Fruit fly (Drosophila melanogaster) Kc167 (cell line): ENCODE measurements around the gene Est-P.

Source experiments
- Myc ChIP-seq: fragments of >200 bp; optimal IDR thresholded peaks from 2 replicates; lab custom pipeline; 2017; ENCODE audit warnings: missing external identifiers
- Sin3A ChIP-seq: fragments of >200 bp; optimal IDR thresholded peaks from 2 replicates; lab custom pipeline; 2018; ENCODE audit warnings: missing external identifiers
- h ChIP-seq: fragments of >200 bp; optimal IDR thresholded peaks from 3 replicates; lab custom pipeline; 2018; ENCODE audit warnings: missing external identifiers
- insv ChIP-seq: fragments of >200 bp; optimal IDR thresholded peaks from 3 replicates; lab custom pipeline; 2018; ENCODE audit warnings: missing external identifiers
- psq ChIP-seq: fragments of >200 bp; optimal IDR thresholded peaks from 2 replicates; lab custom pipeline; 2017; ENCODE audit warnings: missing external identifiers
- ttk ChIP-seq: sonication (Bioruptor generic); optimal IDR thresholded peaks from 2 replicates; lab custom pipeline; 2017; ENCODE audit warnings: missing external identifiers

Gene Est-P

DNA sequence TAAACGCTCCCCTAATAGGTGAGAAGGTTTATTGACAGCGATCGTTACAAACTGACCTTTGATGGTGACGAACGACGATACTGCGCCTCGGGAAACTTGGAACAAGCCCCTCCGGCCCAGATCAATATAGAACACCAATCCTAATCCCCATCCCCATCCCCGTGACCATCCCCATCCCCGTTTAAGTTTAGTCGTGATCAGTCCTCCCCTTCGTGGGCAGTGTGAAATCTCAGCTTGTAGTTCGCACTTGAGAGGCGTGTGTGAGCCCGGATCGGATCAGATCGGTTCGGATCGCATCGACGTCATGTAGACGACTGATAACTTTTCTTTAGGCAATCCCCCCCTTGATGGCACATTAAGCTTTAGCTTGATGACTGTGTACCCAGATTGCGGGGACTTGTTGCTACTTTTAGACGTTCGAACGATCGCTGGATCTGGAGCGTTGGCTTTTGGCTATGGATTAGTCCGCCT lies 5.9 kb upstream of the Est-P start, which contains the start of gene Miox:
Gene Miox, plus strand, starts transcription at position 421 of the 471 bp plus-strand sequence.
- no peak for TF ChIP-seq Myc (lab: Kevin White, UChicago)

DNA sequence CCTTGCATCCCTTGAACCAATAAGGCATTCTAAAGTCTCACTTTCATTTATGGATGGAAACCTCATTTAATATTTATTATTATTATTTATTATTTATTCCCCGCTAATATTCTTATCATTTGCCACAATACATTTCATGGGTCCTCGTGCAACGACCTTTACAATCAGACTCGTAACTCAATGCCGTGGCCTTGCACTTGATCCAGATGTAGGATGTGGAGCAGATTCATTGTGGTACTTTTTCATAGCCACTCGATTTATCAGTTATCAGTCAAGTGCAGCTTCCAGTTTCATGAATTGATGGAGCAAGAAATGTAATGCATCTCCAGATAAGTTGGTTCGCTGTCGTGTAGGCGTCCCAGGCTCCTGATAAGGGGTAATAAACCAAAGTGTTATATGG lies 5.2 kb upstream of the Est-P start:
- no peak for TF ChIP-seq psq (lab: Kevin White, UChicago)
- no peak for TF ChIP-seq ttk
- no peak for TF ChIP-seq Sin3A (lab: Kevin White, UChicago)
- TF ChIP-seq h, result no peak
- no peak for TF ChIP-seq insv (lab: Kevin White, UChicago)
- TF ChIP-seq Myc (lab: Kevin White, UChicago), result no peak

DNA sequence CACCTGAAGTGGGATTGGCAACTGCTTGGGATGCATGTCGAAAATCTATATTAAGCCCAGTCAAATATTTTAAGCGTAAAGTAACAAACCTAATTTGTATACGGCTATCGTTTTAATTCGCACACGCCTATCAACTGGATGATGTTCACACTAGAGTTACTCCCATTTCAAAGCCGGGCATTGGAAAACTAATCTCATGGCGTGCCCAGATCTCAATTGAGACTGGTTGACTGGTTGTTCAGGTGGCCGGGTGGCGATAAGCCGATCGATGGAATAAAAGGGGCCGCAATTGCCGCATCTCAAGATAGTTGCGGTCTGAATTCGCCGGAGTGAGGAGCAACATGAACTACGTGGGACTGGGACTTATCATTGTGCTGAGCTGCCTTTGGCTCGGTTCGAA lies 2.0 kb upstream of the Est-P start, which contains the start of gene Est-6:
Gene Est-6, plus strand, starts transcription at position 301 of the 400 bp plus-strand sequence.
- no peak for TF ChIP-seq insv (lab: Kevin White, UChicago)
- TF ChIP-seq psq (lab: Kevin White, UChicago), result no peak
- TF ChIP-seq Sin3A (lab: Kevin White, UChicago), result no peak
- no peak for TF ChIP-seq h
- TF ChIP-seq Myc (lab: Kevin White, UChicago), result no peak
- no peak for TF ChIP-seq ttk

DNA sequence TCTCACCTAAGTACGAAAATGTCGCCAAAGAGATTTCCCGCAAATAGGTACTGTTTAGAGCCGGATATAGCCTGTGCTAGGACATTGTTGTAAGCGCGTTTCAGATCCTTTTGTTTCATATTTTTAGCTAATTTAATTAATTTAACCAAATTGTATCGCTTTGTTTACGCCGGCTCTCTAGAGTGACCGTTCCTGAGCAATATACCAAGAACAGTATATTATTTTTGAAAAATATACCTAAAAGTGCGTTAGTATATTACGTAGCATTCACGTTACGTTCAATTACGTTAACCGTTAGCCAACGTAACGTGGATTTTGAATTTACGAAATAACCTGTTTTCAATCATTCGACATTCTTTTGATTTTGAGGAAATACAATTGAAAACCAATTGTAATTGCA lies 3.0 kb downstream of the Est-P start, which contains the start of gene thoc6:
Gene thoc6, minus strand, starts transcription at position 204 of the 400 bp plus-strand sequence.
- TF ChIP-seq Myc (lab: Kevin White, UChicago) (no peak), ttk (no peak), Sin3A (lab: Kevin White, UChicago) (no peak)

DNA sequence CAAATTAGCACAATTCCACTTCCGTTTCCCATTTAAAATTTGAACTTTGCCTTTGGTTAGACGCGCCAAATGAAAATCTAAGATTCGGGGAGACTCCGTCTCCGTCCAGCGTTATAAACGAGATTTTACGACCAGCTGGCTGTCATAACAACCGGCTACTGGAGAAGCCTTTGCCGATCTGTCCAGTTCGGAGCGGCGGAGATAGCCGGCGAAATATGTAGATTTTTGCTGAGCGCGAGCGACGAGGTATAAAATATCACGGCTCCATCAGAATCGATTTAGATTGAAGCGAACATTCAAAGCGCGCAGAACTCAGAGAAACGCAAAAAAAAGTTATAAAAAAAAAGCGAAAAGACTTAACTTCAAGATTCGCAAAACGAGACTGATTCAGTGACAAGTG lies 7.0 kb downstream of the Est-P start, which contains the start of gene CG11529:
Gene CG11529, plus strand, starts transcription at position 301 of the 400 bp plus-strand sequence.
- TF ChIP-seq h (no peak), Myc (lab: Kevin White, UChicago) (no peak), Sin3A (lab: Kevin White, UChicago) (no peak), ttk (no peak), psq (lab: Kevin White, UChicago) (no peak), insv (lab: Kevin White, UChicago) (no peak)

DNA sequence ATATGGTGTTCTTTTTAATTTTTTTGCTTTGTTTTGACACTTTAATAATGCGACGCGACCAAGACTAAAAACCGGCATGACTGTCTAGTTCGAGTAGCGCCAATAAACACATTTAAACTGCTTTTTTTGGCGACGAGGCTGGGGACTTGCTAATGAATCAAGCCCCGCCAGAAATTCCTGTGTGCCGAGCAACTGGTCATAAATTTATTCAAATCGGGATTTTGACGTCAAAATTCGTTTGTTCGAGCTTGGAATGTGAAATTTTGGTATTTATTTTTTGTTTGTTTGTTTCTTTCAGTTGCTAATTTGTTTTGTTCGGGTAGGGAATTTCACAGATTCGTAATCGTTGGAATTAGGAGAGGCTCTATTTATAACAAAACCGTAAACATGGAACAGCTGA lies 12.4 kb downstream of the Est-P start:
- TF ChIP-seq ttk, result no peak
- no peak for TF ChIP-seq h
- TF ChIP-seq Myc (lab: Kevin White, UChicago), result no peak
- TF ChIP-seq psq (lab: Kevin White, UChicago), result no peak
- no peak for TF ChIP-seq Sin3A (lab: Kevin White, UChicago)
- no peak for TF ChIP-seq insv (lab: Kevin White, UChicago)

DNA sequence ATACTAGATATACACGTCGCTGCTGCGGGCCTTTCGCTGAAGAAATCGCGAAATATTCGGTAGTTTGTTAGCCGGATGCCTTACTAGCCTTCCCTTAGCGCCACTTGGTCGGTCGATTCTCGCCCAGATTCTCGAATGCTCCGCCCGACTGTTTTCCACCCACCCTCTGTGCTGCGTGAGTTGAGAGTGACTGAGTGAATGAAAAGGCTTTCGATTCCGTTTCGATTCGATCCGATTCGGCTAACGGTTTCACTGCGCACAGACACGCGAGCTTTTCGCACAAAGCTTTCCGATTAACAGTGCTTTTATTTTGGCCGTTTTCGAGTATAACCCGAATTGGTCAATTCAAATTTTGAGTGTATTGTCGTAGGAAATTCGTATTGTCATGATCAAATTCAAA lies 13.2 kb downstream of the Est-P start, which contains the start of gene Ak1:
Gene Ak1, minus strand, starts transcription at position 347 of the 400 bp plus-strand sequence.
- no peak for TF ChIP-seq h
- no peak for TF ChIP-seq ttk
- no peak for TF ChIP-seq psq (lab: Kevin White, UChicago)
- TF ChIP-seq Sin3A (lab: Kevin White, UChicago), result no peak
- no peak for TF ChIP-seq insv (lab: Kevin White, UChicago)
- no peak for TF ChIP-seq Myc (lab: Kevin White, UChicago)

DNA sequence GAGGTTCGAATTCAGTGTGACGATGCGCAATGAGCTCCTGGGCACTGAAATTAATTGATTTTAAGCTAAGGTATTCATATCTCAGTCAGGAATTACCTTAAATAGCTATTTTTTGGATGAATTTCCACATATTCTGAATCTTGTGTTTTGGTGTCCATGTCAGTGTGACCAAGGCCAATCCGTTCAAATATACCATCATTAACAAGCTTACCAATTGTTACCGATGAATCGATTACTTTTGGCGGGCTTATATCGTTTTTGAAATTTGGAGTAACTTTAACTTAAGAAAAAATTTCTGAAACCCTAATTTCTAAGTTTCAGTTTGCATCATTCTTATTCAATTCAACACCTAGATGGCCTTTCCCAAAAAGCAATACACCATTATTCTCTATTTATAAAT lies 15.3 kb downstream of the Est-P start, which contains the start of gene Tsen54:
Gene Tsen54, minus strand, starts transcription at position 175 of the 400 bp plus-strand sequence.
- TF ChIP-seq Myc (lab: Kevin White, UChicago) (no peak), psq (lab: Kevin White, UChicago) (no peak), h (no peak), ttk (no peak), Sin3A (lab: Kevin White, UChicago) (no peak), insv (lab: Kevin White, UChicago) (no peak)

DNA sequence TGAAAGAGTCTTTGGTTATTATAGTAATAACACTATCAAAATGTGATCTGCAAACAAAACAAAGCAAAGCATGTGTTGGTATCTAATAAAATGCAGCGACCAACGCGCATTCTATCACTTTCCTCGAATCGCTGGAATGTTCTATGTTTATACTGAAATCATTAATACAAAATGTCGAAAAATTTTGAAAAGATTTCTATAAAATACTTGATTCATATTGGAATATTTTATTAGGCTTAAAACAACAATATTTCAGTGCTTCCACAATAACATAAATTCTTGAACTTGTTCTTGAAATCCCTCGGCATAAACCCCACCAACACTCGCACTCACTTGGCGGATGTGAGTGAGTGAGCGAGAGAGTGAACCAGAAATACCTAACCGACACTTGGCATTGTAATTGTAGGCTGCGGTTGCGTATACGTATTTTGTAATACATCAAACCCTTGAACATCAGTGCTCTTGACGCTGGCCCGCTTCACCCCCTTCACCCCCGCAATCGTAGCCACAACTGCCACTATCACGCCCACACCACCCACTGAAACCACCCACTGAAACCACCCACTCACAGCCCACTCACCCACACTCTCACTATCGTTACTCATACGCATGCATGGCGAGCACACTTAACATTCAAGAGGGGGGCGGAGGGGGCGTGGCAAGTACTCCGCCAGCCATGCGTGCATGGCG lies 32.6 kb downstream of the Est-P start:
- no peak for TF ChIP-seq psq (lab: Kevin White, UChicago)
- TF ChIP-seq insv (lab: Kevin White, UChicago), result no peak
- no peak for TF ChIP-seq Sin3A (lab: Kevin White, UChicago)
- no peak for TF ChIP-seq Myc (lab: Kevin White, UChicago)
- no peak for TF ChIP-seq h
- no peak for TF ChIP-seq ttk

DNA sequence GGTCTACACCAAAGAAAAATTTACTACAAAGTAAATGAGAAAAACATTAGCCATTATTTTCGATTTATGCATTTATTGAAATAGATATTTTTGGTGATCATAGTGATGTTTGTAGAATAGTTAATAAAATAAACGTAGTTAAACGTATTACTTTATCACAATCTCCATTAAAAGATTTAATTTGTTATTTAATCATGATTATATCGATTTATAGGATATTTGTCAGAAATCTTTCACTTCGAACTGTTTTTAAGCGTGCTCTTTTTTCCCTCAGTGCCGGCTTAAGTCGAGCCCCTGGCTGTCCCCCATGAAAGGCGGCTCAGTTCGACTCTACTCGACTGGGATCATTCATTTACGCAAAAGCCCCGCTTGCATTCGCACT lies 33.1 kb downstream of the Est-P start:
- no peak for TF ChIP-seq psq (lab: Kevin White, UChicago)
- TF ChIP-seq h, result no peak
- no peak for TF ChIP-seq insv (lab: Kevin White, UChicago)
- no peak for TF ChIP-seq Sin3A (lab: Kevin White, UChicago)
- TF ChIP-seq ttk, result no peak
- TF ChIP-seq Myc (lab: Kevin White, UChicago), result no peak

DNA sequence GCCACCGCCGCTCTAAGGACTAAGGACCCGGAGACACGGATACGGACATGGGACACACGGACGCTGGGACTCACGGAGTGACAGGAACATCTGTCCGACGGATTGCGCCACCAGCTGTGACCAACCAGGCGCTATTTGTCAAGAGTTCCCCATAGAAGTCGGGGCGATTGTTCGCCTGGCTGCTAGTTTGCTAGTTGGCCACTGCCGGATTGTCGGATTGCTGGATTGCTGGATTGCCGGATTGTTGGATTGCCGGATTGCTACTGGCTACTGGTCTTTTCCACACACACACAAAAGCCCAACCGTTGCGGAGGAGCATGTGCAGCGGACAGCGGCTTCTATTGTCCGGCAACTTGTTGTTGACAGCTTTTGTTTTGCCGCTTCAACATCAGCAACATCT lies 36.7 kb downstream of the Est-P start:
- TF ChIP-seq h (no peak), psq (lab: Kevin White, UChicago) (no peak), insv (lab: Kevin White, UChicago) (no peak), Myc (lab: Kevin White, UChicago) (no peak), Sin3A (lab: Kevin White, UChicago) (no peak), ttk (no peak)
